Worm (Caenorhabditis elegans) whole organism, young adult: ENCODE measurements around the gene fubl-2.

Source experiments
- F49E8.2 ChIP-seq: sonication (generic microtip); optimal IDR thresholded peaks from 3 replicates; lab custom pipeline; 2017; ENCODE audit warnings: missing genetic modification characterization, mild to moderate bottlenecking, missing compliant biosample characterization, antibody characterized with exemption, moderate library complexity; ENCODE audit not compliant: insufficient read depth
- Y53G8AR.9 ChIP-seq: fragments of 200-800 bp; sonication (Bioruptor generic); conservative IDR thresholded peaks from 2 replicates; pipeline ENCODE4 v1.3.6; 2022; ENCODE audit warnings: missing genetic modification reagents, missing genetic modification characterization, missing compliant biosample characterization
- ama-1 ChIP-seq, 3 experiments: fragments of 150-350 bp in 1 of 3; sonication (generic microtip) in 2 of 3; optimal IDR thresholded peaks; 2 replicates each; lab custom pipeline; 2014 to 2018; ENCODE audit warnings: missing biosample characterization in 2 of 3, missing genetic modification characterization in 2 of 3, missing genetic modification reagents in 2 of 3
- aptf-3 ChIP-seq: fragments of 200-800 bp; sonication (Bioruptor generic); IDR thresholded peaks from 2 replicates; pipeline ENCODE4 v1.3.6; 2022; ENCODE audit warnings: missing genetic modification characterization, missing compliant biosample characterization
- lag-1 ChIP-seq: fragments of 200-800 bp; sonication (Bioruptor generic); IDR thresholded peaks from 2 replicates; pipeline ENCODE4 v1.3.6; 2022; ENCODE audit warnings: missing genetic modification reagents, missing genetic modification characterization, missing compliant biosample characterization
- nfyb-1 ChIP-seq: fragments of 200-800 bp; sonication (Bioruptor generic); IDR thresholded peaks from 2 replicates; pipeline ENCODE4 v1.3.6; 2022; ENCODE audit warnings: missing genetic modification reagents, missing genetic modification characterization, missing compliant biosample characterization
- snpc-4 ChIP-seq, 5 experiments: fragments of 150-350 bp in 1 of 5; sonication (generic microtip) in 4 of 5; optimal IDR thresholded peaks; 2 replicates each; lab custom pipeline; 2014 to 2018; ENCODE audit warnings: missing genetic modification characterization in 5 of 5, missing biosample characterization in 3 of 5, antibody characterized with exemption in 2 of 5, mild to moderate bottlenecking in 2 of 5, missing compliant biosample characterization in 2 of 5, missing genotype in 2 of 5, moderate library complexity in 2 of 5, missing genetic modification reagents in 1 of 5
- unc-130 ChIP-seq: sonication (generic microtip); optimal IDR thresholded peaks from 2 replicates; lab custom pipeline; 2016; ENCODE audit warnings: missing genetic modification reagents, missing genetic modification characterization, missing compliant biosample characterization

DNA sequence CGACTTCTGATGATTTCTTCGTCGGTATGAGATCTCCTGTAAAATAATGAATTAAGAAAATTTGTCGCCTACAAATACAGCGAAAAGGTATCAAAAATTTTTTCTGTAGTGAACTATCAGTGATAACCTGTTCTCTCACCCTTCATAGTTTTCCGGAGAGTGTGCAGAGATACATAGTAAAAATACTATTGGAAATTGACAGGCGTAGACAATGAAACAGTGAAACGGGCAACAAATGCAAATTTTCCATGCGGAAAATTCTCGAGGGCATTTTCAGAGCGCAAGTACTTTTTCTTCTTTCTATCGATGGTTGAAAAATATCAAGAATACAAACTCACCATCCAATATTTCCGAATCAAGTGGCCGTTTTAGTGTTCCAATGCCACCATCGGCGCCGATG lies 361 bp downstream of the fubl-2 start:
- TF ChIP-seq F49E8.2 (tag; lab: Kevin White, UChicago) (no peak), unc-130 (no peak), ama-1 (optimal IDR thresholded peaks at IDR 0.05; lab: Kevin White, UChicago) (no peak), ama-1 (GFP tag; optimal IDR thresholded peaks at IDR 0.05; lab: Kevin White, UChicago) (no peak), lag-1 (GFP tag; lab: Robert Waterston, UW) (no peak), Y53G8AR.9 (no peak), aptf-3 (no peak), nfyb-1 (GFP tag; lab: Robert Waterston, UW) (no peak), snpc-4 (GFP tag; optimal IDR thresholded peaks at IDR 0.05; lab: Kevin White, UChicago) (no peak), snpc-4 (tag; optimal IDR thresholded peaks at IDR 0.05; lab: Kevin White, UChicago) (no peak)
